Worm (Caenorhabditis elegans): ENCODE results near the gene mec-18.

Gene mec-18

ce11 chrX:4248417-4248816, 25.6 kb downstream of the mec-18 start:
- peak; percentile 10 for TF ChIP-seq nhr-80 (tag; optimal IDR thresholded peaks at IDR 0.05)
- no peak for TF ChIP-seq mcd-1 (GFP tag; IDR thresholded peaks at IDR 0.05)
- no peak for TF ChIP-seq zfh-2 (GFP tag; conservative IDR thresholded peaks at IDR 0.05)
- no peak for TF ChIP-seq unc-130 (GFP tag; optimal IDR thresholded peaks at IDR 0.05)
- TF ChIP-seq attf-5 (GFP tag; optimal IDR thresholded peaks at IDR 0.05): no peak
- TF ChIP-seq lin-40 (tag; optimal IDR thresholded peaks at IDR 0.05): no peak

- TF ChIP-seq rec-8 (tag; optimal IDR thresholded peaks at IDR 0.05): no peak
- no peak for TF ChIP-seq gei-17 (GFP tag; optimal IDR thresholded peaks at IDR 0.05)
- no peak for TF ChIP-seq attf-3 (GFP tag; conservative IDR thresholded peaks at IDR 0.05)
- TF ChIP-seq tlf-1 (GFP tag; optimal IDR thresholded peaks at IDR 0.05): peak; percentile 17
- TF ChIP-seq B0336.3 (GFP tag; IDR thresholded peaks at IDR 0.05): 0 out of 2 replicates have a peak, but pooled peaks have one; percentile 2
- TF ChIP-seq nhr-80 (tag; optimal IDR thresholded peaks at IDR 0.05): peak; percentile 66
These were observed 27.0 kb downstream of the mec-18 start, which contains the start of gene F48D6.4 for ce11 chrX:4246867-4247591. F48D6.4 (minus strand) TSS chrX:4247212.

ce11 chrX:4246237-4246697, 27.7 kb downstream of the mec-18 start:
- TF ChIP-seq aptf-2 (GFP tag; conservative IDR thresholded peaks at IDR 0.05): no peak
- 0 out of 2 replicates have a peak, but pooled peaks have one; percentile 15 for TF ChIP-seq ztf-25 (GFP tag; IDR thresholded peaks at IDR 0.05)
- no peak for TF ChIP-seq snpc-1.1 (tag; optimal IDR thresholded peaks at IDR 0.05; ENCODE audit: insufficient read depth)
- no peak for TF ChIP-seq egrh-3 (GFP tag; IDR thresholded peaks at IDR 0.05)
- peak; percentile 89 for TF ChIP-seq repo-1 (tag; optimal IDR thresholded peaks at IDR 0.05)
- TF ChIP-seq lsy-27 (tag; optimal IDR thresholded peaks at IDR 0.05; ENCODE audit: borderline replicate concordance, insufficient read depth): no peak
- TF ChIP-seq ets-4 (GFP tag; optimal IDR thresholded peaks at IDR 0.05): no peak
- no peak for TF ChIP-seq ztf-18 (tag; optimal IDR thresholded peaks at IDR 0.05)
- peak; percentile 24 for TF ChIP-seq ztf-26 (tag; optimal IDR thresholded peaks at IDR 0.05)
- no peak for TF ChIP-seq lin-35 (GFP tag; optimal IDR thresholded peaks at IDR 0.05)
- no peak for TF ChIP-seq T07F8.4 (tag; optimal IDR thresholded peaks at IDR 0.05)
- TF ChIP-seq F49E8.2 (tag; optimal IDR thresholded peaks at IDR 0.05; ENCODE audit: insufficient read depth): no peak
- TF ChIP-seq sea-2 (GFP tag; IDR thresholded peaks at IDR 0.05): no peak
- TF ChIP-seq mes-4 (tag; optimal IDR thresholded peaks at IDR 0.05): no peak
- no peak for TF ChIP-seq snpc-1.3 (tag; optimal IDR thresholded peaks at IDR 0.05; ENCODE audit: insufficient read depth)
- no peak for TF ChIP-seq F55B11.4 (tag; optimal IDR thresholded peaks at IDR 0.05; ENCODE audit: borderline replicate concordance, insufficient read depth)
- no peak for TF ChIP-seq Y53F4B.3 (GFP tag; IDR thresholded peaks at IDR 0.05)
- no peak; the same call in 1 of the 2 replicates for TF ChIP-seq hmg-20 (GFP tag; IDR thresholded peaks at IDR 0.05)
- TF ChIP-seq ceh-40 (GFP tag; IDR thresholded peaks at IDR 0.05): no peak
- TF ChIP-seq cebp-1 (GFP tag; IDR thresholded peaks at IDR 0.05): no peak
- TF ChIP-seq cebp-1 (tag; optimal IDR thresholded peaks at IDR 0.05): peak; percentile 57
- TF ChIP-seq ztf-28 (GFP tag; IDR thresholded peaks at IDR 0.05): no peak
- 0 out of 2 replicates have a peak, but pooled peaks have one; percentile 38 for TF ChIP-seq madf-3 (GFP tag; IDR thresholded peaks at IDR 0.05)
- no peak for TF ChIP-seq rpc-1 (optimal IDR thresholded peaks at IDR 0.05)
- TF ChIP-seq rpc-1 (tag; optimal IDR thresholded peaks at IDR 0.05): no peak
- peak; percentile 40 for TF ChIP-seq lin-40 (tag; optimal IDR thresholded peaks at IDR 0.05)
- no peak for TF ChIP-seq dpl-1 (GFP tag; optimal IDR thresholded peaks at IDR 0.05)
- TF ChIP-seq let-607 (tag; optimal IDR thresholded peaks at IDR 0.05): no peak
- 0 out of 2 replicates have a peak, but pooled peaks have one; percentile 37 for TF ChIP-seq nfyb-1 (GFP tag; IDR thresholded peaks at IDR 0.05)
- no peak for TF ChIP-seq athp-1 (tag; optimal IDR thresholded peaks at IDR 0.05)
- no peak for TF ChIP-seq him-1 (tag; optimal IDR thresholded peaks at IDR 0.05)
- TF ChIP-seq F22D6.2 (tag; optimal IDR thresholded peaks at IDR 0.05): no peak
- TF ChIP-seq Y95B8A.8 (GFP tag; IDR thresholded peaks at IDR 0.05): no peak
- no peak for TF ChIP-seq die-1 (tag; optimal IDR thresholded peaks at IDR 0.05)
